Worm (Caenorhabditis elegans): ENCODE data around the gene clpf-1.

DNA sequence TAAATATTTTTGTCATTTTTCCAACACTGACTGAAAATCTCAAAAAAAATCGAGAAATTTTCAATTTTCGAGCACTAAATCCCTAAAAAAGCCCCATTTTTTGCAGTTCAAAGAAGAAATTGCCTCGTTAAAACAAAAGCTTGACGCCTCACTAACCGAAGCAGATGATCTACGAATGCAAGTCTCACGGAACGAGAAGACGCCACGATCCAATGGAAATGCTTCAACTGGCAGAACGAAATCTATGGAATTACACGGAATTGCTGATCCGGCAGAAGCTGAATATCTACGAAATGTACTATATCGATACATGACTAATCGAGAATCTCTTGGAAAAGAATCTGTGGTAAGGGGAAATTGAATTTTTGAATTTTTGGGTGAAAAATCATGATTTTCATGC lies 26.4 kb downstream of the clpf-1 start:
- TF ChIP-seq W03F9.2 (tag; optimal IDR thresholded peaks at IDR 0.05): no peak
- TF ChIP-seq him-1 (tag; optimal IDR thresholded peaks at IDR 0.05): no peak
